Fruit fly (Drosophila melanogaster) whole organism, prepupa: ENCODE measurements around the gene CG32563.
A peak's percentile ranks its signal among the peaks of the same experiment; 100 is the strongest.

Source experiments
- CG11294 ChIP-seq: fragments of 200-800 bp; sonication (Bioruptor generic); IDR thresholded peaks from 2 replicates; pipeline ENCODE4 v1.3.6; 2022; ENCODE audit warnings: missing biosample characterization, missing genetic modification characterization
- CG11762 ChIP-seq: fragments of 200-800 bp; sonication (Bioruptor generic); optimal IDR thresholded peaks from 3 replicates; lab custom pipeline; 2016; ENCODE audit warnings: missing biosample characterization, missing genetic modification characterization; ENCODE audit not compliant: insufficient read depth
- CG11902 ChIP-seq: fragments of 200-800 bp; sonication (Bioruptor generic); optimal IDR thresholded peaks from 3 replicates; lab custom pipeline; 2016; ENCODE audit warnings: missing biosample characterization, missing genetic modification characterization
- CG1621 ChIP-seq: fragments of 200-800 bp; sonication (Bioruptor generic); optimal IDR thresholded peaks from 3 replicates; lab custom pipeline; 2018; ENCODE audit warnings: missing biosample characterization, mild to moderate bottlenecking, missing genetic modification characterization
- CG16779 ChIP-seq: fragments of 200-800 bp; sonication (Bioruptor generic); optimal IDR thresholded peaks from 3 replicates; lab custom pipeline; 2017; ENCODE audit warnings: missing biosample characterization, mild to moderate bottlenecking, missing genetic modification characterization
- CG31627 ChIP-seq: fragments of 200-800 bp; sonication (Bioruptor generic); optimal IDR thresholded peaks from 3 replicates; lab custom pipeline; 2016; ENCODE audit warnings: missing biosample characterization, missing genetic modification characterization
- CG34406 ChIP-seq: fragments of 200-800 bp; sonication (Bioruptor generic); optimal IDR thresholded peaks from 3 replicates; lab custom pipeline; 2016; ENCODE audit warnings: missing biosample characterization, missing genetic modification characterization
- CG6276 ChIP-seq: fragments of 200-800 bp; sonication (Bioruptor generic); optimal IDR thresholded peaks from 2 replicates; lab custom pipeline; 2017; ENCODE audit warnings: missing biosample characterization, mild to moderate bottlenecking, missing genetic modification characterization
- CG6808 ChIP-seq: fragments of 200-800 bp; sonication (Bioruptor generic); optimal IDR thresholded peaks from 3 replicates; lab custom pipeline; 2017; ENCODE audit warnings: missing biosample characterization, missing genetic modification characterization, mild to moderate bottlenecking, moderate library complexity, missing genetic modification reagents
- CG6854 ChIP-seq: fragments of 200-800 bp; sonication (Bioruptor generic); optimal IDR thresholded peaks from 2 replicates; lab custom pipeline; 2017; ENCODE audit warnings: missing biosample characterization, mild to moderate bottlenecking, missing genetic modification characterization
- CG7368 ChIP-seq: fragments of 200-800 bp; sonication (Bioruptor generic); optimal IDR thresholded peaks from 3 replicates; lab custom pipeline; 2016; ENCODE audit warnings: missing biosample characterization, missing genetic modification characterization
- CG8119 ChIP-seq: fragments of 200-800 bp; sonication (Bioruptor generic); IDR thresholded peaks from 3 replicates; pipeline ENCODE4 v1.3.6; 2022; ENCODE audit warnings: missing biosample characterization, missing genetic modification characterization
- CG8319 ChIP-seq: fragments of 200-800 bp; sonication (Bioruptor generic); optimal IDR thresholded peaks from 3 replicates; lab custom pipeline; 2016; ENCODE audit warnings: missing biosample characterization, missing genetic modification characterization
- Eip75B ChIP-seq: fragments of 200-800 bp; sonication (Bioruptor generic); optimal IDR thresholded peaks from 3 replicates; lab custom pipeline; 2016; ENCODE audit warnings: missing biosample characterization, missing genetic modification characterization
- Eip78C ChIP-seq: fragments of 200-800 bp; sonication (Bioruptor generic); peaks from one replicate; lab custom pipeline; 2016; ENCODE audit warnings: missing biosample characterization, missing genetic modification characterization
- Eip93F ChIP-seq: fragments of 200-800 bp; sonication (Bioruptor generic); optimal IDR thresholded peaks from 2 replicates; lab custom pipeline; 2016; ENCODE audit warnings: missing biosample characterization, mild to moderate bottlenecking, missing genetic modification characterization
- Ets21C ChIP-seq: fragments of 200-800 bp; sonication (Bioruptor generic); optimal IDR thresholded peaks from 3 replicates; lab custom pipeline; 2016; ENCODE audit warnings: missing biosample characterization, missing genetic modification characterization
- Hr38 ChIP-seq: sonication (Bioruptor generic); optimal IDR thresholded peaks from 2 replicates; lab custom pipeline; 2016; ENCODE audit warnings: missing biosample characterization, missing genetic modification characterization
- Hr39 ChIP-seq: fragments of 200-800 bp; sonication (Bioruptor generic); optimal IDR thresholded peaks from 2 replicates; lab custom pipeline; 2016; ENCODE audit warnings: missing biosample characterization, missing genetic modification characterization
- Hr4 ChIP-seq: fragments of 200-800 bp; sonication (Bioruptor generic); optimal IDR thresholded peaks from 3 replicates; lab custom pipeline; 2016; ENCODE audit warnings: missing biosample characterization, missing genetic modification characterization
- Met ChIP-seq: fragments of 200-800 bp; sonication (Bioruptor generic); optimal IDR thresholded peaks from 3 replicates; lab custom pipeline; 2016; ENCODE audit warnings: missing biosample characterization, missing genetic modification characterization
- OdsH ChIP-seq: fragments of 200-800 bp; sonication (Bioruptor generic); optimal IDR thresholded peaks from 3 replicates; lab custom pipeline; 2016; ENCODE audit warnings: missing biosample characterization, missing genetic modification characterization
- Sox102F ChIP-seq: fragments of 200-800 bp; sonication (Bioruptor generic); optimal IDR thresholded peaks from 2 replicates; lab custom pipeline; 2016; ENCODE audit warnings: missing biosample characterization, mild to moderate bottlenecking, missing genetic modification characterization
- Sox15 ChIP-seq: fragments of 200-800 bp; sonication (Bioruptor generic); optimal IDR thresholded peaks from 3 replicates; lab custom pipeline; 2016; ENCODE audit warnings: missing biosample characterization, missing genetic modification characterization
- achi ChIP-seq: fragments of 200-800 bp; sonication (Bioruptor generic); optimal IDR thresholded peaks from 3 replicates; lab custom pipeline; 2016; ENCODE audit warnings: missing biosample characterization, missing genetic modification characterization
- cyc ChIP-seq: fragments of 200-800 bp; sonication (Bioruptor generic); optimal IDR thresholded peaks from 3 replicates; lab custom pipeline; 2016; ENCODE audit warnings: missing biosample characterization, missing genetic modification characterization
- dsx ChIP-seq: fragments of 200-800 bp; optimal IDR thresholded peaks from 3 replicates; lab custom pipeline; 2019; ENCODE audit warnings: missing biosample characterization, mild to moderate bottlenecking, missing genetic modification characterization, moderate library complexity; ENCODE audit not compliant: poor library complexity, severe bottlenecking
- eg ChIP-seq: fragments of 200-800 bp; sonication (Bioruptor generic); IDR thresholded peaks from 3 replicates; pipeline ENCODE4 v1.3.6; 2022; ENCODE audit warnings: missing biosample characterization, missing genetic modification characterization
- esn ChIP-seq: fragments of 200-800 bp; sonication (Bioruptor generic); optimal IDR thresholded peaks from 2 replicates; lab custom pipeline; 2016; ENCODE audit warnings: missing biosample characterization, mild to moderate bottlenecking, missing genetic modification characterization, moderate library complexity
- fd59A ChIP-seq: fragments of 200-800 bp; sonication (Bioruptor generic); optimal IDR thresholded peaks from 2 replicates; lab custom pipeline; 2017; ENCODE audit warnings: missing biosample characterization, mild to moderate bottlenecking, missing genetic modification characterization, missing genetic modification reagents
- fd85E ChIP-seq: fragments of 200-800 bp; sonication (Bioruptor generic); optimal IDR thresholded peaks from 3 replicates; lab custom pipeline; 2016; ENCODE audit warnings: missing biosample characterization, missing genetic modification characterization
- fkh ChIP-seq: fragments of 200-800 bp; sonication (Bioruptor generic); optimal IDR thresholded peaks from 3 replicates; lab custom pipeline; 2017; ENCODE audit warnings: missing biosample characterization, mild to moderate bottlenecking, missing genetic modification characterization, moderate library complexity
- lz ChIP-seq: fragments of 200-800 bp; sonication (Bioruptor generic); optimal IDR thresholded peaks from 3 replicates; lab custom pipeline; 2016; ENCODE audit warnings: missing biosample characterization, missing genetic modification characterization
- pdm3 ChIP-seq: fragments of 200-800 bp; sonication (Bioruptor generic); optimal IDR thresholded peaks from 3 replicates; lab custom pipeline; 2016; ENCODE audit warnings: missing biosample characterization, missing genetic modification characterization
- spab ChIP-seq: fragments of 200-800 bp; sonication (Bioruptor generic); optimal IDR thresholded peaks from 2 replicates; lab custom pipeline; 2017; ENCODE audit warnings: missing biosample characterization, mild to moderate bottlenecking, missing genetic modification characterization, missing genetic modification reagents
- ss ChIP-seq, 2 experiments: fragments of 200-800 bp; sonication (Bioruptor generic); optimal IDR thresholded peaks; 2 replicates in 1 of 2; 3 replicates in 1 of 2; lab custom pipeline; 2017 to 2018; ENCODE audit warnings: mild to moderate bottlenecking in 2 of 2, missing biosample characterization in 2 of 2, missing genetic modification characterization in 2 of 2, moderate library complexity in 1 of 2
- svp ChIP-seq: fragments of 200-800 bp; sonication (Bioruptor generic); peaks from one replicate; lab custom pipeline; 2016; ENCODE audit warnings: missing biosample characterization, missing genetic modification characterization
- vri ChIP-seq: fragments of 200-800 bp; sonication (Bioruptor generic); optimal IDR thresholded peaks from 3 replicates; lab custom pipeline; 2016; ENCODE audit warnings: missing biosample characterization, mild to moderate bottlenecking, missing genetic modification characterization

CG32563 gene

DNA sequence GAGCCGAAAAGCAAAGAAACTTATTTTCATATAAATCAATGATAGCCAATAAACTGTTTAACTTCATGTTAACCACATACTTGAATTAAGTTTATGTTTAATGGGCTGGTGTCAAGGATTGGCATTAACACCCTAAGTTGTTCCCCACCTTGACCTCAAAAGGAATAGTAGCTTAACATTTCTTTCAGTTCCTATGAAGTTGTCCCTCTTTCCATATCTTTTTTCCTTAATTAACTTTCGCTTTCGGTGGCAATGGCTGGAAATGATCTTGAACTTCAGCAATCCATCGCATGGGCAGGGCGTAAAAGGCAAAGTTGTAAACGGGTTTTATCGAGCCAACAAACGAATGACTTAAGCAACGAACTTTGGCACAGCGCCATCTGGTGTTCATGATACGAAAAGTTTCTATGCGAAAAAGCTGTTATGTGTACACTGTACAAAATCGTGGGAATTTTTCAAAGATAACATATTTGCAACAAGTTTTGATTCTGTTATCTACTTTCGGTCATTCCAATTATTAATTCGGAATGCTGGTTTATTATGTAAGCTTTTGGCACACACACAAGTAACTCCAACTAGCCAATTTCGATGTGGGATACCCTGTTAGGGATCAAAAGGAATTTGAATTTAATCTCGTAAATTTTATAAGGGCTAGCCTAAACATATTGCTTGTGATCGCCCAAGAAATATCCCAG lies 21.4 kb downstream of the CG32563 start (continued):
- TF ChIP-seq Hr38 (no peak), achi (GFP tag; lab: Kevin White, UChicago) (peak; percentile 45), Sox15 (no peak), CG1621 (peak; percentile 2), fd59A (GFP tag; lab: Kevin White, UChicago) (peak; percentile 33), fkh (GFP tag; lab: Kevin White, UChicago) (no peak), OdsH (GFP tag; lab: Kevin White, UChicago) (peak; percentile 57), Ets21C (GFP tag; lab: Kevin White, UChicago) (peak; percentile 26), vri (GFP tag; lab: Kevin White, UChicago) (no peak), lz (GFP tag; lab: Kevin White, UChicago) (peak; percentile 67), dsx (GFP tag; lab: Kevin White, UChicago) (peak; percentile 22), CG16779 (tag; lab: Kevin White, UChicago) (no peak), cyc (GFP tag; lab: Kevin White, UChicago) (no peak), Sox102F (GFP tag; lab: Kevin White, UChicago) (peak; percentile 34), CG31627 (GFP tag; lab: Kevin White, UChicago) (peak; percentile 51), svp (GFP tag; lab: Kevin White, UChicago) (peak; percentile 74), Eip75B (no peak), Hr39 (peak; percentile 64), CG11902 (no peak), CG6276 (GFP tag; lab: Kevin White, UChicago) (no peak), ss (GFP tag; optimal IDR thresholded peaks at IDR 0.05; lab: Kevin White, UChicago) (peak in 1 of 2 experiments; percentile 29), CG11294 (GFP tag; lab: Robert Waterston, UW) (no peak), Eip78C (peak; percentile 83), pdm3 (GFP tag; lab: Kevin White, UChicago) (peak; percentile 65), spab (GFP tag; lab: Kevin White, UChicago) (no peak), Eip93F (GFP tag; lab: Kevin White, UChicago) (no peak), CG6808 (GFP tag; lab: Kevin White, UChicago) (no peak), CG8319 (no peak), CG6854 (GFP tag; lab: Kevin White, UChicago) (no peak), fd85E (no peak), esn (GFP tag; lab: Kevin White, UChicago) (peak; percentile 56), Met (peak; percentile 59), CG34406 (peak; percentile 31), CG7368 (GFP tag; lab: Kevin White, UChicago) (no peak), Hr4 (GFP tag; lab: Kevin White, UChicago) (peak; percentile 48), CG8119 (GFP tag; lab: Robert Waterston, UW) (peak; percentile 51; the same call in 1 of the 3 replicates)

- TF ChIP-seq CG34406 (no peak), Eip75B (no peak), dsx (GFP tag; lab: Kevin White, UChicago) (no peak), CG11762 (GFP tag; lab: Kevin White, UChicago) (no peak), fkh (GFP tag; lab: Kevin White, UChicago) (no peak), Sox102F (GFP tag; lab: Kevin White, UChicago) (no peak), ss (GFP tag; optimal IDR thresholded peaks at IDR 0.05; lab: Kevin White, UChicago) (no peak)
- TF ChIP-seq, all 60 proteins: peak for 0
Observed at dm6 chrX:17230944-17231343, 22.7 kb downstream of the CG32563 start, which contains the start of gene CG10597. TSS of gene CG10597 (minus strand) at chrX:17231044.

dm6 chrX:17232642-17233041 lies 24.4 kb downstream of the CG32563 start, which contains the start of gene f:
TSS of gene f (plus strand) at chrX:17232942.
- 0 out of 3 replicates have a peak, but pooled peaks have one; percentile 16 for TF ChIP-seq eg (GFP tag; lab: Robert Waterston, UW)
- no peak for TF ChIP-seq CG31627 (GFP tag; lab: Kevin White, UChicago)
